Fruit fly (Drosophila melanogaster): ENCODE results near the gene CG3815.

The CG3815 gene

DNA sequence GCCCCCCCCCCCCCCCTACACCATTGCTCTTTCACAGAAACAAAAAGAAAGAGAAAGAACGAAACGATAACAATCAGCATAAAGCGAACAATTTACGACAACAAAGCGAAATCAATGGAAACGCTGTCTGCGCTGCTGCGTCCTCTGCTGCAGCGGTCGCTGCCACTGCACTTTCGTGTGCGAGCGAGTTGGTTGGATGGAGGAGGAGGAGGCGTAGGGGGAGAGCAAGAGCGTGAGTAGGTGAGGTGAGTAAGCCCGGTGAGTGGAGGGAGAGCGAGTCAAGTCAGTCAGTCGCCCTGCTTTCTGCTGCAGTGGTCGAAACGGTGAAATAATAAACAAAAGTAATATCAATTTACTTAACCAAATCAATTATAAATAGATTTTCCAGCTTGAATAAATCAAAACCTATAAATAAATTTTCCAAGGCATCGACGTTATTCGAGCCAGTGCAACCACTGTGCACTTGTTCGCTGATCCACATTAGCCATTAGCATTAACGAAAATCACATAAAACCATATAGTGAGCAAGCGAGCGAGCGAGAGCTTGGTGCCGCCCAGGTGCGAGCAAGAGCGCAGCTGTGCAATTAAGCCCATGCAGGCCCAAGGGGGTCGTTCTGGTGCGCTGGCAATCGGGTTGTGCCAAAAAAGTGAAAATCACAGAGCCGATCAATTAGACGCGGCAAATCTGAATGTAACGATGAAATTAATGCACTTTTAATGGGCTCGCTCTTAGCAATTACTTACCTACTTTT, 48.8 kb downstream of the CG3815 start:
- TF ChIP-seq Mio (GFP tag; optimal IDR thresholded peaks at IDR 0.05) = peak; percentile 37
- TF ChIP-seq CG32264 (GFP tag; optimal IDR thresholded peaks at IDR 0.05) = peak; percentile 90
- TF ChIP-seq h (GFP tag; optimal IDR thresholded peaks at IDR 0.05) = peak; percentile 96
- peak; percentile 43 for TF ChIP-seq Vsx2 (GFP tag; optimal IDR thresholded peaks at IDR 0.05; ENCODE audit: partially characterized antibody)
- no peak for TF ChIP-seq lola (GFP tag; optimal IDR thresholded peaks at IDR 0.05)
- TF ChIP-seq Sp1 (GFP tag; optimal IDR thresholded peaks at IDR 0.05) = peak; percentile 84
- TF ChIP-seq Hr83 (GFP tag; optimal IDR thresholded peaks at IDR 0.05; ENCODE audit: poor library complexity, severe bottlenecking) = peak; percentile 19
- no peak for TF ChIP-seq Dfd (GFP tag; optimal IDR thresholded peaks at IDR 0.05)
- TF ChIP-seq jim (GFP tag; optimal IDR thresholded peaks at IDR 0.05) = peak; percentile 33
- TF ChIP-seq pan (optimal IDR thresholded peaks at IDR 0.05) = no peak
- TF ChIP-seq usp (GFP tag; optimal IDR thresholded peaks at IDR 0.05) = no peak
- TF ChIP-seq br (GFP tag; optimal IDR thresholded peaks at IDR 0.05) = peak; percentile 94
- peak; percentile 95 for TF ChIP-seq fru (GFP tag; optimal IDR thresholded peaks at IDR 0.05)
- TF ChIP-seq Myc (optimal IDR thresholded peaks at IDR 0.05) = no peak
- peak; percentile 50 to 60 for TF ChIP-seq dl (GFP tag; optimal IDR thresholded peaks at IDR 0.05; ENCODE audit: insufficient read depth in 1 of 2, partially characterized antibody in 2 of 2)
- TF ChIP-seq CrebA (GFP tag; optimal IDR thresholded peaks at IDR 0.05; ENCODE audit: borderline replicate concordance) = no peak
- TF ChIP-seq Hnf4 (GFP tag; optimal IDR thresholded peaks at IDR 0.05) = peak; percentile 91
- peak; percentile 79 for TF ChIP-seq dsf (GFP tag; optimal IDR thresholded peaks at IDR 0.05; ENCODE audit: borderline replicate concordance)
- TF ChIP-seq woc (GFP tag; optimal IDR thresholded peaks at IDR 0.05) = peak; percentile 95
- TF ChIP-seq rgr (GFP tag; optimal IDR thresholded peaks at IDR 0.05) = peak; percentile 94
- TF ChIP-seq Hr78 (GFP tag; optimal IDR thresholded peaks at IDR 0.05) = no peak
- peak; percentile 81 for TF ChIP-seq Dif (GFP tag; optimal IDR thresholded peaks at IDR 0.05; ENCODE audit: partially characterized antibody)
- TF ChIP-seq foxo (GFP tag; optimal IDR thresholded peaks at IDR 0.05) = peak; percentile 75 to 92
- TF ChIP-seq brk (GFP tag; optimal IDR thresholded peaks at IDR 0.05) = peak; percentile 82
- TF ChIP-seq Abd-B (GFP tag; optimal IDR thresholded peaks at IDR 0.05) = no peak
- peak; percentile 76 for TF ChIP-seq dmrt93B (GFP tag; optimal IDR thresholded peaks at IDR 0.05)
- no peak for TF ChIP-seq N (GFP tag; optimal IDR thresholded peaks at IDR 0.05)
- peak; percentile 91 for TF ChIP-seq OdsH (GFP tag; optimal IDR thresholded peaks at IDR 0.05)
- peak; percentile 73 for TF ChIP-seq GATAd (GFP tag; optimal IDR thresholded peaks at IDR 0.05)
- peak; percentile 80 for TF ChIP-seq HLH106 (tag; optimal IDR thresholded peaks at IDR 0.05)
- TF ChIP-seq Rel (GFP tag; optimal IDR thresholded peaks at IDR 0.05) = peak; percentile 86
- TF ChIP-seq Rel (tag; optimal IDR thresholded peaks at IDR 0.05) = peak; percentile 64
- TF ChIP-seq psq (GFP tag; optimal IDR thresholded peaks at IDR 0.05) = peak; percentile 95
- TF ChIP-seq sage (GFP tag; optimal IDR thresholded peaks at IDR 0.05) = peak; percentile 91
- peak; percentile 90 for TF ChIP-seq Jra (GFP tag; optimal IDR thresholded peaks at IDR 0.05)
- peak; percentile 77 for TF ChIP-seq tai (GFP tag; optimal IDR thresholded peaks at IDR 0.05)
- no peak for TF ChIP-seq sv (GFP tag; optimal IDR thresholded peaks at IDR 0.05)
- TF ChIP-seq CG9705 (GFP tag; optimal IDR thresholded peaks at IDR 0.05) = peak; percentile 52
- peak; percentile 94 for TF ChIP-seq ey (GFP tag; optimal IDR thresholded peaks at IDR 0.05)

DNA sequence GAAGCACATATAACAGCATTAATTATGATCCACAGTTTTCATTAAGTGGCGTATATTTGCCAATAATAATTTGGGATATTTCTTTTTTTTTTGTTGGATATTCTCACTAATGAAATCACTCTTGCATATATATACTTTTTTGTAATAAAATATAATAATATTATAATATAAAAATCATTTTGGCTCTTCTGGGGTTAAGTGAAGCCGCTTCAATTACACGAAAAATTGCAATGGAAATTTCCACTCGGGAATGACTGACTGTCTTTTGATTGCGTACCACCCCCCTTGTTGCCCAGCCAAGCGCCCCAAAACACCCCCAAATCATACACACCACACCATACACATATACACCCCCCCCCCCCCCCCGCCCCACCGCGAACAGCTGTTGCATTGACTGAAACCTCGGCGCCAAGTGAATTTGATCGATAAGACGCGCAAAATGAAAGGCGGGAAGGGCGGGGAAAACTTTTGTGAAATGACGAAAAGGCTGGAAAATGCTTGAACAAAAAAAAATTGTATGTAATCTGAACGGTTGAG, 49.4 kb downstream of the CG3815 start:
- TF ChIP-seq pan (optimal IDR thresholded peaks at IDR 0.05) = peak; percentile 47
- no peak for TF ChIP-seq h (GFP tag; optimal IDR thresholded peaks at IDR 0.05)
- no peak for TF ChIP-seq Rel (GFP tag; optimal IDR thresholded peaks at IDR 0.05)
- TF ChIP-seq Rel (tag; optimal IDR thresholded peaks at IDR 0.05) = peak; percentile 68
- TF ChIP-seq brk (GFP tag; optimal IDR thresholded peaks at IDR 0.05) = no peak
- TF ChIP-seq jim (GFP tag; optimal IDR thresholded peaks at IDR 0.05) = no peak
- peak; percentile 2 for TF ChIP-seq Sp1 (GFP tag; optimal IDR thresholded peaks at IDR 0.05)
- TF ChIP-seq lola (GFP tag; optimal IDR thresholded peaks at IDR 0.05) = no peak
